Fruit fly (Drosophila melanogaster): Measurements from ENCODE around the gene trp.

DNA sequence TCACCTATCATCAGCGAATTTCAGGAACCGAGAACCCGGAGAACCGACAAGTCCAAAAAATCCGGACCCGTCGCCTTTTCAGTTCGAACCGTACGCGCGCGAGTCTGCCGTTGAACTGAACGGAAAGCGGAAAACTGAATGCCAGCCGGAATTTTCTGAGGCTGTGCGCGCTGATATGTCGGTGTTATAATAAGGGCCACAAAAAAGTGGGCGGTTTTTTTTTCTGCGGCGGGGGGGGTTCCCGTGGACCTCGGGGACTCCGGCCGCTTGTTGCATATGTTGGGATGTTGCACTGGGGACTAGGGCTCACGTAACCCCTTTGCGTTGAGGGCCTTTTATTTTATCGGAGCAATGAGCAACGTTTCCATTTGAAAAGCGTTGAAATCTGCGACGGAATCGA lies 49.3 kb upstream of the trp start, which contains the start of gene TkR99D:
- TF ChIP-seq CG8478 (optimal IDR thresholded peaks at IDR 0.05) (no peak), CTCF (optimal IDR thresholded peaks at IDR 0.05) (no peak)

Data from S2 (cell line).